Worm (Caenorhabditis elegans) whole organism, dauer: Measurements from ENCODE around the gene gsto-2.

Experiments
- unc-62 ChIP-seq: sonication (generic microtip); optimal IDR thresholded peaks from 2 replicates; lab custom pipeline; 2017; ENCODE audit warnings: missing biosample characterization, missing genetic modification reagents, missing genetic modification characterization

Gene gsto-2

DNA sequence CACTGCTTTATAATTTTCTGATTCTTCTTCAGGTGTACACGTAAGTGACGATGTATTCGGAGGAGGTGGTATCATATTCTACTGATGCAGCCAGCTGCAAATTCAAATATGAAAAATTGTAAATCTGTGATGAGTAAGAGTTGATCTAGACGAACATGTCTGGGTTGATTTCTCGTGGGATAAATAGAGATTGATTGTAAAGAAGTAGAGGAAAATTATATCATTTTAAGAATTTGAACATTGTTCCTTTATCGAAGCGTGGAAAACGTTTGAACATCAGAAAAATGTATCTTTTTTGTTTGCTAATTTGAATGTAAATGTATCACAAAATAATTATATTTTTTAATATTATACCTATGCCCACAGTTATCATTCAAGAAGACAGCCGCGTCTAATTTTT lies 9.1 kb upstream of the gsto-2 start, which contains the start of gene ZC21.6:
ZC21.6 (minus strand) TSS at position 101 of the 400 bp plus-strand sequence.
- TF ChIP-seq unc-62 (GFP tag; lab: Kevin White, UChicago), result no peak

DNA sequence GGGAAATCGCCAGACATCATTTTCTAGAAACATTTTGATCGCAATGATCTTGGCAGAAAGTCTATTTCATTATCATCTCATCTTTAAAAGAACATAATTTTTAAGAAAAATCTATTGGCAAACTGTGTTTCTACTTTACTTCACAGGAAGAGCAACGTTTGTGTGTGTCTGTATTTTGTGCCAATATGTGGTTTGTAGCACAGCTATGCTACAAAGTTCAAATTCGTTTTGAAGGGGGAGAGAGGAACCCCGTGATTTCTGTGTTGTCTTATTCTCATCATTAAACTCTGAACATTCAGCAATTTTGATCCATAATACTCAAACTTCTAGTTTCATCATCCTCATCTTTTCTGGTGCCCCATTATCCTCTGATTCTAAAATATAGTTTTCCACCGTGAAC lies 2.9 kb upstream of the gsto-2 start:
- TF ChIP-seq unc-62 (GFP tag; lab: Kevin White, UChicago), result no peak

DNA sequence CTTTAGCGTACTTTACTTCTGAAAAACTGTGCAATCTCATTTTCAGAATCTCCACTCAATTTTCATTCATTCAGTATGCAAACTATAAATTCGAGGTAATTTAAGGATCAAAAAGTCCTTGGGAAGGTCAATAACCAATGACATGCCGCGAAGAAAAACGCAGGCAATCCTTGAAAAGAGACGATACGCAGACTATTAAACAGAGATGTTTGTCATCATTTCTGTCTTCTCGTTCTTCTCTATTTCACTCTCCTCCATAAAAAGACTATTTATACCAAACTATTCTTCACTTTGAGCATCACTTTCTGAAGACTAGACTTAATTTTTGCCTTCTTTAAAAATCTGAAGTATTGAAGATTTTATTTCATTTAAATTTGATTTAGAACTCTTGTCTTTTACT lies 2.4 kb upstream of the gsto-2 start, which contains the start of gene C02D5.4:
C02D5.4 (plus strand) TSS at position 41 of the 400 bp plus-strand sequence.
- no peak for TF ChIP-seq unc-62 (GFP tag; lab: Kevin White, UChicago)

DNA sequence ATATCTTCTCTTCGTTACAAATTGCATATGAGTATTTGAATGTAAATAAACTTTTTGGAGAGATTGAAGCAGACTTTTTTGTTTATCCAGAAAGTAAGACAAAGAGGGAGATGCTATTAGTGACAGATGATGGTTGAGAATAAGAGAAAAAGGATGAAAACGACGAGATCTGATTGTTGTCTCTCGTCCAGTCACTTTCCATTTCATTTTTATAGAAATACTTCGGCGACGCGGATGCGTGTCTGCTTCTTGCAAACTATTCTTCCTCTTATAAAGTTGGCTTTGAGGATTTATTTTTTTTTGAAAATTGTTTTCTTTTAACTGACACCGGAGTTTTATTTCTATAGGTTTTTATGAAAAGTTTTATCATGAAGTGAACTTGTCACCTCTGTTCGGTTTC lies 1.1 kb downstream of the gsto-2 start:
- TF ChIP-seq unc-62 (GFP tag; lab: Kevin White, UChicago), result no peak

DNA sequence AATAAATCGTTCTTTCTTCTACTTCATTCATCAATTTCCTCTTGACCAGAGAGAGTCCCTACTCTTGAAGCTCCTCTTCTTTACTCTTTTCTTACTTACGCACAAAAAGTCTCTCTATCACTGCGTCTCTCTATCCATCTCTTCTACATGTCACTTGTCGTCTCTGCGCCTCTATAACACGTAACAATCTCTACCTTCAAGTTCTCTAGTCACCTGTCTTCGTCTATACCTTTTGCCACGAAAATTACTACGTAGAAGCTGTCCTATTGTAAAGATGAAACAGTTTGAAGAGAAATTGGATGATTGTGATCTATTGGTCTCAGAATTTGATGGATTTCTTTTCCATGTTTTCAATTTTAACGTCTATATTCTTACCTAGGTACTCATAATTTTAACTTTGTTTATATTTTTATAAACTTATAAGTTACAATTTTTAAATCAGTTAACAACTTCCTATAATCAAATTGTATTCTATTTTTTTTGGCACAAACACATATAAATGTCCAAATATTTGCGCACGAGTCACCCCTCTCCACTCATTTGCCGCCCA lies 2.3 kb downstream of the gsto-2 start, which contains the start of gene C02D5.2:
C02D5.2 (plus strand) TSS at position 500 of the 550 bp plus-strand sequence.
- no peak for TF ChIP-seq unc-62 (GFP tag; lab: Kevin White, UChicago)

DNA sequence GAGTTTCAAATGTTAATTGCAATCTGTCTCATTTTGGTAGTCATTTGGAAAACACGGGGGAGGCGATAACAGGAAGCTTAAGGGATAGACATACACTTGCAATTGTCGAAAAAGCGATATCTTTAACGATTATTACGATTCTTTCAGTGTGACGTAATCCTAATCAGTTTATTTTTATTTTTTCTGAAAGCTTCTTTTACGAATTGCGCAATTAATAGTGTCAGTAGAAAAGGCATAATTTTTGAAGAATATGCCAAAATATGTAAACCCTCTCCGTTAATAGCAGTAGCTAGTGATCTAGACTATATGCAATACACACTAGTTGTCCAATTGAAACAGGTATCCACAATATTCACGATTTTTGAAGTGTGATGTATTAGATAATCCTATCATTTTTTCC lies 5.8 kb downstream of the gsto-2 start:
- no peak for TF ChIP-seq unc-62 (GFP tag; lab: Kevin White, UChicago)

DNA sequence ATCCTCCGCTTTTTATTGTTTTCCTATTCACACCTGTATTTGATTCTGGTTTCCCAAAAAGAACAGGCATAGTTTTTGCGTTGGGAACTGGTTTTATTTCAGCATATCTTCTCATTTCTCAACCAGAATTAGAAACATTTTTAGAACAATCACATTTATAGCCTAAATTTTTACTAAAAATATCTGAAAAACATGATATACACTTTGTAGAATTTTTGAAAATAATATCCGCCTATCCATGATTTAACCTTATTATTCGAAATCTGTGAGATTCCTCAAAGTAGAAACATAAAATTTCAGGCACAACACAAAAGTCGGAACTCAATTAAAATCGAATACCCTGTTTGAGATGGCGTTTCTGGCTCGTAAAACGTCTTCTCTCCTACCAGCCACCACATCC lies 6.3 kb downstream of the gsto-2 start, which contains the start of gene acdh-6:
acdh-6 (plus strand) TSS at position 301 of the 400 bp plus-strand sequence.
- TF ChIP-seq unc-62 (GFP tag; lab: Kevin White, UChicago), result no peak

DNA sequence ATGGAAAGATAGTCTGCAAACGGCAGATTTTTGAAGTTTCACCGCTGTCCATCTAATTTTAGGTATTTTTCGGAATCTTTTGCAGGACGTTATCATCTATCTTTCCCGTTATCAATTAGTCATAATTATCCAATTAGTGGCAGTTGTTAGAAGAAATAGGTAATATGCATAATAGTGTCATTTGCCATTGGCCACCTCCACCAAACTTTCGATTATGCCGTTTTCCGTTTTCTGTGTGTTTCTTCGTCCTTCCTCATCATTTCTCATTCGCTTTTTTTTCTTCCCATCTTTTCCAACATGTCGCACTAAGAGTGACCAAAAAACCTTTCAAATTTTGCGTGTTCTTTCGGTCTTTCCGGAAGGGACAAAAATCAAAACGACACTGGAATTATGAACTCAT lies 9.8 kb downstream of the gsto-2 start:
- no peak for TF ChIP-seq unc-62 (GFP tag; lab: Kevin White, UChicago)

DNA sequence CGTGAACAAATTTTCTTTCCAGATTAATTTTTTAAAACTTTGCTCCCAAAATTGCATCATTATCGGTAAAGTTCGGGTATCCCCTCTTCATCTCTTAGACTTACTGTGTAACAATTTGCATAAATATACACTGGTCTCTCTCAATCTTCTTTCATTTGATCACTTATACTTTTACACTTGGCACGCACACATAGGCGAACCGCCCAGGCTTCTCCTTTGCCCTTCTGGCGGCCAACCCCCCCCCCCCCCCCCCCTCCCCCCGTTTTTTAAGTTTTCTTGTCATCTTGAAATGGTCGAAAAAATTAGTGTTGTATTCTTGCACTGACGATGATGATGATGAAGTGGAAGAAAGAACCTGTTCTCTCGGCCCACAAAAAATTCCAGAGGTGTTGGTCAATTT lies 15.7 kb downstream of the gsto-2 start:
- no peak for TF ChIP-seq unc-62 (GFP tag; lab: Kevin White, UChicago)

DNA sequence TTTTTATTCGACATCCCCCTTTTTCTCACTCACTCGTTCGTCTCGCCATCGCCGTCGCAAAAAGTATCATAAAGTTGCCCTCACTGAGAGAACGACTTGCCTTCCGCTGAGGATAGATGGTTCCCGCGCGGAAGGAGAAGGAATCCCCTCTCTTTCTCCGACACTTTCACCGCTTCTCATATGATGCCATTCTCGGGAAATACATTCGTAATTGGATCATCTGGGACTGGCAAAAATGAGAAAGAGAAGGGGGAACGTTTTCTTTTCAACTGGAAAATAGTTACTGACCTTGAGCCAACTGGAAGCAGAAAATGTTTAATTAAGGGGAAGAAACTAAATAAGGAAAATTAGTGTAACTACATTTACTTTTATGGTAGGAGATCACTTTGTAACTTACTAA lies 17.3 kb downstream of the gsto-2 start:
- TF ChIP-seq unc-62 (GFP tag; lab: Kevin White, UChicago), result no peak

DNA sequence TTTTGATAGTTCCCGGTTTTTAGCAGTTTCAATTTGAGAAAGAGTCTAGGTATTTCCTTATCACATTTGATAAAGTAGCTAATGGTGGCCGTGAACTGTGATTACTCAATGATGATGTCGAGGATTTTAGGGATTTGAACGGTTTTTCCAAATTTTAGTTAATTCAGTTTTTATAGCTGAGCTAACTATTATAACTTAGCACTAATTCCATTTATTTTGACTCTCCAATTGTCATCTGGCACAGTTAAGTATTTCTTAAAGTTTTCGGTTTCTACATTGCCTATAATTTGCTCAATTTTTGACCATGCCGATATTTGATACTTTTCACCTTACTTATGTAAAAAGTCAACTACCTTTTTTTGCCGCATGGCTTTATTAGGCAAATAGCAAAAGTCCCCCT lies 18.7 kb downstream of the gsto-2 start:
- no peak for TF ChIP-seq unc-62 (GFP tag; lab: Kevin White, UChicago)

DNA sequence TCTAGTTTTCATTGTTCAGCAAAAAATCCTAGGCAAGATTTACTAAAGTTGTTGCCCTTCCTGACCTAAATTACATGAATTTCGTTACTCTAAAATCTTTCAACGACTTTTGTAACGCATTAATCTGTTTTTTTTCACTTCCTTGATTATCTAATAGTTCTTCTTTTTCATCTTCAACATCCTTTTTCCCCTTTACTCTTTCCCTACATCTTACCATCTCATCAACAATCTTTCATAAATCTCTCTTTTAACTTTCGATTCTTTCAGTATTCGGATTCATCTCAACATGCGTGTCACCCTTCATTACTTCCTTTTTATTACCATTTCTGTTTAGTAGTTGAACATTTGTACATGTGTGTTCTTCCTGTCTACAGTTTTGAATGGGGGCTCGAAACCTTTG lies 19.3 kb downstream of the gsto-2 start:
- no peak for TF ChIP-seq unc-62 (GFP tag; lab: Kevin White, UChicago)

DNA sequence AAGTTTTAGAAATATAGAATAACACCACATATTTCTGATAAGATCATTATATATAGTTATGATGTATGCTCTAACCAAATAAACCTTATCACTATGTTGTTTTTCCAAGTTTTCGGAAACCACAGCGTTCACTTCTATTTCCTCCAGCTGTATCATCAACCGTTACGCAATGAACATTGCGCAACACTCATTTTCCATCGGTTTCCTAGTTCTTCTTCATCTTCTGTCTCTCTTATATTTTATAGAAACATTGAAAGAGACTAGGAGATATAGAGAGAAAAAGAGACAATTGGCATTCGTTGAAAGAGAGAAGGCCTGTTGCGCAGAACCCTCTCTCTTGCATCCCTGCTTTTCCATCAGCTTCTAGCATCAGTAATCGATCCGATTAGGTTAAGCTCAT lies 19.7 kb downstream of the gsto-2 start:
- no peak for TF ChIP-seq unc-62 (GFP tag; lab: Kevin White, UChicago)

DNA sequence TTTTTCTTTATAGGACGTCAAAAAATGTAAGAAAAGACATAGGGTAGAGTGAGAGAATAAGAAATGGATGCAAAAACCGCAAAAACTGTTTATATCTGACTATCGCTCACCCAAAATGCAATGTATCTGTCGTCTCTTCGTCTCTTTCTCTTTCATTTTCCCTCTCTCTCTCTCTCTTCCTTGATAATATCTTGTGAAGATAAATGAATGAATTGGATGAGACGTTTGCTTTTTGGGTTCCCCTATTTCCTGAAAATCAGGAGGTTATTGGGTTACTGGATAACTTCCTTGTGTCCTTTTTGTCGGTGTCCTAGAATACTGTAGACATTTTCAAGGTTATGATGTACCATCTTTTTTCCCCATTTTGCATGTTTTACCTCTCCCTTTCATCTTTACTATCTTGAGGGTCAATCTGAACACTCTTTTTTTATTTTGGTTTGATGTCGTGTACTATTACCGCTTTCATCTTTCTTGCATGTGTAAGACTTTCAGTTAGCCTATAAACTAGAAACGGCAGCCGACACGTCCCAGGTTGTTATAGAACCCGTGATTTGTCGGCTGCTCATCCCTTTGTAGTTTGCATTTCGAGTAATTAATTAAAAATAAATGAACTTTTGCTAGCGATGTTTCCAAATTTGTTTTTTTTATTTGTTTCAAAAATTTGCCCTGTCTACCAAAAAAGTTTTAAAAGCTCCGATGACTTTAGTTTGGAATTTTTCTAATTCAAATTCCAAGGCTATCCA lies 21.0 kb downstream of the gsto-2 start:
- TF ChIP-seq unc-62 (GFP tag; lab: Kevin White, UChicago), result no peak

DNA sequence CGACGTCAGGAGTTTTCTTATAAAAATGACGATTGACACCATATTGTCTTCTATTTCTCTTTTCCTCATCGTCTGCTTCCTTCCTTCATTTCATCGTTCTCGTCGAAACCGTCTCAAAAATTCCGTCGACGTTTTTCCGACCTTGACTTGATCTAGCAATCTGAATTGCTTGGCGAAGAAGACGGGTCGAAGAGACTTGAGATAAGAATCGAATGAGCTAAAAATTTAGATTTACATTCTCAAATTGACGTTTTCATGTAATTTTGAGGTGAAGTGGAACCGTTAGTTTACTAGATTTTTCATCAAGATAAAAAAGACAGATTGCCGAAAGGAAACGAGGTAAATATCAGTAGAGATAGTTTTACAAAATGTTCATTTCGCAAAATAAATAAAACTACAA lies 23.0 kb downstream of the gsto-2 start:
- TF ChIP-seq unc-62 (GFP tag; lab: Kevin White, UChicago), result no peak

DNA sequence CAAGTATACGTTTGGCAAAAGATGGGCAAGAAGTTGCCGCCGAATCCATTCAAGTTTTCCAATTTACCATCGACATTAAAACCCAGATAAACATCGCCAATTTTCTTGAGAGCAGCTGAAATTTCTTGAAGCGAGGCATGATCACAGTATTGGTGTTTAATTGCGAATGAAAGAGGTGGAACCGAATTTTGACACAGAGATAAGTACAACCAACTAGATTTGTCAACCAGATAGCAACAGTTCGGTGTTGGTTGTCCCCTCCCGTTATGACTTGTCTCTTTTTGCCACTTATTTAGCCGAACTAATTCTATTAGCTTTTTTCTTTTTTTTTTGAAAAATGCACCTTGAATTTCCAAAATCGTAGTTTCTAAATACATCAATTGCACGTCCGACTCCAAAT lies 23.8 kb downstream of the gsto-2 start:
- no peak for TF ChIP-seq unc-62 (GFP tag; lab: Kevin White, UChicago)

DNA sequence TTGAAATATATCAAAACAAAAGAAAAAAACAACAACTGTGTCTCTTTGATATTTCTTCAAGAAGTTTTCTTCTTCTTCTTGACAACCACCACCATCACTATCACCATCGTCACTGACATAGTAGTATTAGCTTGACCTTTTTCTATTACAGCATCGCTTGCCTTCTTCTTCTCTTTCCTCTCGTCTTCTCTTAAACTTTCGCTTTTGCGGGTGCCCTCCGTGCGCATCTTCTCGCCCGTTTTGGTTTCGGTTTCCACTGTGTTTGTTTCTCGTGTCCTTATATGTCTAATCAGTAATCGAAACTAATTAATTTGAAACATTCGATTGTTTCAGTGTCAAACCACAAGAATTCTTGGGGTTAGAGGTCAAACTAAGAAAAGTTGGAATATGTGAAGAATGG lies 24.8 kb downstream of the gsto-2 start:
- no peak for TF ChIP-seq unc-62 (GFP tag; lab: Kevin White, UChicago)
